Fruit fly (Drosophila melanogaster) whole organism, embryonic: Measurements from ENCODE around the gene CG1233.

Source experiments
- Bgb ChIP-seq: fragments of 200-800 bp; sonication (Bioruptor generic); IDR thresholded peaks from 2 replicates; pipeline ENCODE4 v1.3.6; 2022; ENCODE audit warnings: missing biosample characterization, missing genetic modification characterization; ENCODE audit not compliant: partially characterized antibody
- CG14860 ChIP-seq: fragments of 200-800 bp; sonication (Bioruptor generic); IDR thresholded peaks from 3 replicates; pipeline ENCODE4 v1.3.6; 2022; ENCODE audit warnings: missing biosample characterization, missing genetic modification characterization; ENCODE audit not compliant: partially characterized antibody
- CG15269 ChIP-seq: fragments of 200-800 bp; sonication (Bioruptor generic); optimal IDR thresholded peaks from 2 replicates; lab custom pipeline; 2018; ENCODE audit warnings: missing biosample characterization, mild to moderate bottlenecking, missing genetic modification characterization, moderate library complexity
- CG15696 ChIP-seq: fragments of 200-800 bp; sonication (Bioruptor generic); optimal IDR thresholded peaks from 2 replicates; lab custom pipeline; 2019; ENCODE audit warnings: missing biosample characterization, mild to moderate bottlenecking, missing genetic modification characterization, moderate library complexity
- CG17612 ChIP-seq: fragments of 200-800 bp; sonication (Bioruptor generic); IDR thresholded peaks from 2 replicates; pipeline ENCODE4 v1.3.6; 2022; ENCODE audit warnings: missing biosample characterization, missing genetic modification characterization
- CG17802 ChIP-seq: fragments of 200-800 bp; sonication (Bioruptor generic); optimal IDR thresholded peaks from 2 replicates; lab custom pipeline; 2018; ENCODE audit warnings: missing biosample characterization, mild to moderate bottlenecking, missing genetic modification characterization, moderate library complexity
- CG17912 ChIP-seq: fragments of 200-800 bp; sonication (Bioruptor generic); optimal IDR thresholded peaks from 2 replicates; lab custom pipeline; 2018; ENCODE audit warnings: missing biosample characterization, mild to moderate bottlenecking, missing genetic modification characterization
- CG1792 ChIP-seq: fragments of 200-800 bp; sonication (Bioruptor generic); optimal IDR thresholded peaks from 2 replicates; lab custom pipeline; 2016; ENCODE audit warnings: missing biosample characterization, missing genetic modification characterization
- CG2129 ChIP-seq: fragments of 200-800 bp; sonication (Bioruptor generic); IDR thresholded peaks from 2 replicates; pipeline ENCODE4 v1.3.6; 2022; ENCODE audit warnings: missing biosample characterization, missing genetic modification characterization; ENCODE audit not compliant: partially characterized antibody
- CG30403 ChIP-seq: fragments of 200-800 bp; sonication (Bioruptor generic); optimal IDR thresholded peaks from 3 replicates; lab custom pipeline; 2016; ENCODE audit warnings: missing biosample characterization, missing genetic modification characterization
- CG31388 ChIP-seq: fragments of 200-800 bp; sonication (Bioruptor generic); optimal IDR thresholded peaks from 2 replicates; lab custom pipeline; 2016; ENCODE audit warnings: missing biosample characterization, missing genetic modification characterization
- CG3163 ChIP-seq: fragments of 200-800 bp; sonication (Bioruptor generic); optimal IDR thresholded peaks from 3 replicates; lab custom pipeline; 2016; ENCODE audit warnings: missing biosample characterization, missing genetic modification characterization
- CG3726 ChIP-seq: fragments of 200-800 bp; sonication (Bioruptor generic); IDR thresholded peaks from 3 replicates; pipeline ENCODE4, ENCODE4 v1.3.6; 2022; ENCODE audit warnings: missing biosample characterization, missing genetic modification characterization
- CG4424 ChIP-seq: fragments of 200-800 bp; sonication (Bioruptor generic); optimal IDR thresholded peaks from 3 replicates; lab custom pipeline; 2016; ENCODE audit warnings: missing biosample characterization, missing genetic modification characterization
- CG4820 ChIP-seq: fragments of 200-800 bp; sonication (Bioruptor generic); optimal IDR thresholded peaks from 3 replicates; lab custom pipeline; 2016; ENCODE audit warnings: missing biosample characterization, missing genetic modification characterization
- CG4854 ChIP-seq: fragments of 200-800 bp; sonication (Bioruptor generic); optimal IDR thresholded peaks from 2 replicates; lab custom pipeline; 2016; ENCODE audit warnings: missing biosample characterization, missing genetic modification characterization, inconsistent platforms
- CG7786 ChIP-seq: fragments of 200-800 bp; sonication (Bioruptor generic); optimal IDR thresholded peaks from 2 replicates; lab custom pipeline; 2016; ENCODE audit warnings: missing biosample characterization, missing genetic modification characterization
- CG8290 ChIP-seq, 3 experiments: fragments of 200-800 bp; sonication (Bioruptor generic); optimal IDR thresholded peaks; 2 replicates each; lab custom pipeline; 2016 to 2019; ENCODE audit warnings: missing biosample characterization in 3 of 3, missing genetic modification characterization in 3 of 3, mild to moderate bottlenecking in 2 of 3, moderate library complexity in 1 of 3
- CHES-1-like ChIP-seq: fragments of 200-800 bp; sonication (Bioruptor generic); optimal IDR thresholded peaks from 2 replicates; lab custom pipeline; 2016; ENCODE audit warnings: missing biosample characterization, missing genetic modification characterization
- CkIIα-i1 ChIP-seq: fragments of 200-800 bp; sonication (Bioruptor generic); IDR thresholded peaks from 2 replicates; pipeline ENCODE4 v1.3.6; 2022; ENCODE audit warnings: missing biosample characterization, missing genetic modification characterization
- Dad ChIP-seq: fragments of 200-800 bp; sonication (Bioruptor generic); optimal IDR thresholded peaks from 3 replicates; lab custom pipeline; 2016; ENCODE audit warnings: missing biosample characterization, missing genetic modification characterization
- Dek ChIP-seq: fragments of 200-800 bp; sonication (Bioruptor generic); optimal IDR thresholded peaks from 3 replicates; lab custom pipeline; 2019; ENCODE audit warnings: missing biosample characterization, mild to moderate bottlenecking, missing genetic modification characterization, moderate library complexity
- Fer2 ChIP-seq: fragments of 200-800 bp; sonication (Bioruptor generic); optimal IDR thresholded peaks from 2 replicates; lab custom pipeline; 2018; ENCODE audit warnings: missing biosample characterization, mild to moderate bottlenecking, missing genetic modification characterization, moderate library complexity
- HLH3B ChIP-seq: fragments of 200-800 bp; sonication (Bioruptor generic); IDR thresholded peaks from 2 replicates; pipeline ENCODE4 v1.3.6; 2022; ENCODE audit warnings: missing biosample characterization, missing genetic modification characterization
- HmgD ChIP-seq: fragments of 200-800 bp; sonication (Bioruptor generic); optimal IDR thresholded peaks from 3 replicates; lab custom pipeline; 2016; ENCODE audit warnings: missing biosample characterization, missing genetic modification characterization
- Opbp ChIP-seq: fragments of 200-800 bp; sonication (Bioruptor generic); IDR thresholded peaks from 3 replicates; pipeline ENCODE4 v1.3.6; 2022; ENCODE audit warnings: missing biosample characterization, missing genetic modification characterization; ENCODE audit not compliant: partially characterized antibody
- Rfx ChIP-seq: fragments of 200-800 bp; sonication (Bioruptor generic); IDR thresholded peaks from 2 replicates; pipeline ENCODE4 v1.3.6; 2022; ENCODE audit warnings: missing biosample characterization, missing genetic modification characterization
- Six4 ChIP-seq: fragments of 200-800 bp; sonication (Bioruptor generic); optimal IDR thresholded peaks from 2 replicates; lab custom pipeline; 2016; ENCODE audit warnings: missing biosample characterization, missing genetic modification characterization
- Sry-β ChIP-seq: fragments of 200-800 bp; sonication (Bioruptor generic); optimal IDR thresholded peaks from 2 replicates; lab custom pipeline; 2018; ENCODE audit warnings: missing biosample characterization, mild to moderate bottlenecking, missing genetic modification characterization, moderate library complexity
- Vsx1 ChIP-seq: fragments of 200-800 bp; sonication (Bioruptor generic); optimal IDR thresholded peaks from 2 replicates; lab custom pipeline; 2017; ENCODE audit warnings: missing biosample characterization, mild to moderate bottlenecking, missing genetic modification characterization, missing genetic modification reagents
- bab2 ChIP-seq: fragments of 200-800 bp; sonication (Bioruptor generic); optimal IDR thresholded peaks from 2 replicates; lab custom pipeline; 2016; ENCODE audit warnings: missing biosample characterization, missing genetic modification characterization
- en ChIP-seq: fragments of 200-800 bp; sonication (Bioruptor generic); optimal IDR thresholded peaks from 2 replicates; lab custom pipeline; 2016; ENCODE audit warnings: missing biosample characterization, missing genetic modification characterization
- exex ChIP-seq: fragments of 200-800 bp; sonication (Bioruptor generic); optimal IDR thresholded peaks from 4 replicates; lab custom pipeline; 2018; ENCODE audit warnings: missing biosample characterization, mild to moderate bottlenecking, missing genetic modification characterization, moderate library complexity
- gce ChIP-seq: fragments of 200-800 bp; sonication (Bioruptor generic); IDR thresholded peaks from 3 replicates; pipeline ENCODE4 v1.3.6; 2022; ENCODE audit warnings: missing biosample characterization, missing genetic modification characterization
- gro ChIP-seq: fragments of 200-800 bp; sonication (Bioruptor generic); optimal IDR thresholded peaks from 2 replicates; lab custom pipeline; 2016; ENCODE audit warnings: missing biosample characterization, missing genetic modification characterization
- gsb ChIP-seq: fragments of 200-800 bp; sonication (Bioruptor generic); IDR thresholded peaks from 2 replicates; pipeline ENCODE4 v1.3.6; 2022; ENCODE audit warnings: missing biosample characterization, missing genetic modification characterization
- hbn ChIP-seq: fragments of 200-800 bp; sonication (Bioruptor generic); IDR thresholded peaks from 2 replicates; pipeline ENCODE4 v1.3.6; 2022; ENCODE audit warnings: missing biosample characterization, missing genetic modification characterization; ENCODE audit not compliant: partially characterized antibody
- kah ChIP-seq: fragments of 200-800 bp; sonication (Bioruptor generic); optimal IDR thresholded peaks from 2 replicates; lab custom pipeline; 2018; ENCODE audit warnings: missing biosample characterization, mild to moderate bottlenecking, missing genetic modification characterization
- pan ChIP-seq, 4 experiments: fragments of >200 bp in 3 of 4; fragments of 200-800 bp in 1 of 4; sonication (Bioruptor generic) in 1 of 4; optimal IDR thresholded peaks in 3 of 4; IDR thresholded peaks in 1 of 4; 2 replicates each; pipeline versions ENCODE4 v1.3.6 to Lab custom; 2017 to 2022; ENCODE audit warnings: missing biosample characterization in 2 of 4, missing genetic modification characterization in 2 of 4, mixed read lengths in 1 of 4
- peb ChIP-seq: fragments of 200-800 bp; sonication (Bioruptor generic); IDR thresholded peaks from 2 replicates; pipeline ENCODE4 v1.3.6; 2022; ENCODE audit warnings: missing biosample characterization, missing genetic modification characterization
- pnt ChIP-seq: fragments of 200-800 bp; sonication (Bioruptor generic); optimal IDR thresholded peaks from 3 replicates; lab custom pipeline; 2016; ENCODE audit warnings: missing biosample characterization, missing genetic modification characterization
- ro ChIP-seq: fragments of 200-800 bp; sonication (Bioruptor generic); IDR thresholded peaks from 2 replicates; pipeline ENCODE4 v1.3.6; 2022; ENCODE audit warnings: missing biosample characterization, missing genetic modification characterization
- sc ChIP-seq, 3 experiments: fragments of >200 bp in 2 of 3; fragments of 200-800 bp in 1 of 3; sonication (Bioruptor generic) in 1 of 3; optimal IDR thresholded peaks; 2 replicates in 2 of 3; 3 replicates in 1 of 3; lab custom pipeline; 2017; ENCODE audit warnings: mild to moderate bottlenecking in 1 of 3, missing biosample characterization in 1 of 3, missing genetic modification characterization in 1 of 3, missing genetic modification reagents in 1 of 3
- sens-2 ChIP-seq: fragments of 200-800 bp; sonication (Bioruptor generic); IDR thresholded peaks from 2 replicates; pipeline ENCODE4 v1.3.6; 2022; ENCODE audit warnings: missing biosample characterization, missing genetic modification characterization
- tll ChIP-seq, 2 experiments: fragments of 200-800 bp in 1 of 2; fragments of >200 bp in 1 of 2; sonication (Bioruptor generic) in 1 of 2; optimal IDR thresholded peaks; 2 replicates each; lab custom pipeline; 2017 to 2019; ENCODE audit warnings: missing biosample characterization in 2 of 2, missing genetic modification characterization in 2 of 2, mild to moderate bottlenecking in 1 of 2, moderate library complexity in 1 of 2
- toy ChIP-seq: fragments of 200-800 bp; sonication (Bioruptor generic); IDR thresholded peaks from 2 replicates; pipeline ENCODE4 v1.3.6; 2022; ENCODE audit warnings: missing biosample characterization, missing genetic modification characterization
- usp ChIP-seq: fragments of >200 bp; optimal IDR thresholded peaks from 2 replicates; lab custom pipeline; 2017; ENCODE audit warnings: missing biosample characterization, missing genetic modification characterization

The CG1233 gene

dm6 chr3L:319145-320009, 41.9 kb upstream of the CG1233 start, which contains the start of gene fwd (continued):
- peak; percentile 85 for TF ChIP-seq HmgD (GFP tag; lab: Kevin White, UChicago)
- TF ChIP-seq CG17802 (tag; lab: Kevin White, UChicago), result no peak
- TF ChIP-seq hbn, result 0 out of 2 replicates have a peak, but pooled peaks have one; percentile 20
- no peak for TF ChIP-seq pnt (GFP tag; lab: Kevin White, UChicago)
- peak; percentile 38 for TF ChIP-seq gro
- TF ChIP-seq Bgb (GFP tag; lab: Robert Waterston, UW), result peak; percentile 41; the same call in 1 of the 2 replicates
- no peak for TF ChIP-seq peb (GFP tag; lab: Robert Waterston, UW)
- no peak for TF ChIP-seq Six4 (GFP tag; lab: Kevin White, UChicago)
- no peak for TF ChIP-seq CG2129 (GFP tag; lab: Robert Waterston, UW)
- no peak for TF ChIP-seq CG30403 (GFP tag; lab: Kevin White, UChicago)
- TF ChIP-seq usp (GFP tag; lab: Kevin White, UChicago), result no peak
- peak; percentile 56; the same call in 2 of the 3 replicates for TF ChIP-seq Opbp (GFP tag; lab: Robert Waterston, UW)
- peak; percentile 29 for TF ChIP-seq CG15269 (tag; lab: Kevin White, UChicago)
- no peak for TF ChIP-seq CG14860
- TF ChIP-seq CG1792 (GFP tag; lab: Kevin White, UChicago), result no peak
- TF ChIP-seq gsb, result no peak
- TF ChIP-seq kah (GFP tag; lab: Kevin White, UChicago), result no peak
- no peak for TF ChIP-seq toy
- TF ChIP-seq Dad (GFP tag; lab: Kevin White, UChicago), result no peak
- TF ChIP-seq Rfx (GFP tag; lab: Robert Waterston, UW), result peak; percentile 34; the same call in 1 of the 2 replicates
- no peak for TF ChIP-seq CG4820 (GFP tag; lab: Kevin White, UChicago)
- peak; percentile 1 for TF ChIP-seq CG7786 (GFP tag; lab: Kevin White, UChicago)
- no peak for TF ChIP-seq ro (GFP tag; lab: Robert Waterston, UW)
- TF ChIP-seq CG8290 (GFP tag; optimal IDR thresholded peaks at IDR 0.05; lab: Kevin White, UChicago), result peak; percentile 61
- TF ChIP-seq CG8290 (tag; optimal IDR thresholded peaks at IDR 0.05; lab: Kevin White, UChicago), result peak; percentile 77 to 81
- peak; percentile 15 for TF ChIP-seq CG4424 (GFP tag; lab: Kevin White, UChicago)
- TF ChIP-seq CG4854 (GFP tag; lab: Kevin White, UChicago), result peak; percentile 16
- no peak for TF ChIP-seq CG3726
- peak; percentile 12 for TF ChIP-seq en (GFP tag; lab: Kevin White, UChicago)
- TF ChIP-seq Vsx1 (GFP tag; lab: Kevin White, UChicago), result no peak
- no peak for TF ChIP-seq gce (GFP tag; lab: Robert Waterston, UW)
- TF ChIP-seq Dek (tag; lab: Kevin White, UChicago), result peak; percentile 12
- TF ChIP-seq tll (GFP tag; optimal IDR thresholded peaks at IDR 0.05; lab: Kevin White, UChicago), result peak in 1 of 2 experiments; percentile 58
- TF ChIP-seq CG17912 (GFP tag; lab: Kevin White, UChicago), result peak; percentile 6
- no peak for TF ChIP-seq bab2 (GFP tag; lab: Kevin White, UChicago)
- TF ChIP-seq CHES-1-like (GFP tag; lab: Kevin White, UChicago), result peak; percentile 70
- TF ChIP-seq CG31388 (GFP tag; lab: Kevin White, UChicago), result no peak
- no peak for TF ChIP-seq exex
- no peak for TF ChIP-seq pan (optimal IDR thresholded peaks at IDR 0.05; lab: Kevin White, UChicago)
- no peak for TF ChIP-seq pan (GFP tag; optimal IDR thresholded peaks at IDR 0.05 in 1 of 2, IDR thresholded peaks at IDR 0.05 in 1 of 2)
- TF ChIP-seq CG3163 (GFP tag; lab: Kevin White, UChicago), result peak; percentile 38
- no peak for TF ChIP-seq CG15696 (tag; lab: Kevin White, UChicago)
- TF ChIP-seq Sry-β (GFP tag; lab: Kevin White, UChicago), result no peak
- TF ChIP-seq HLH3B, result no peak
- TF ChIP-seq Fer2 (tag; lab: Kevin White, UChicago), result no peak
- TF ChIP-seq sc (optimal IDR thresholded peaks at IDR 0.05; lab: Kevin White, UChicago), result no peak
- no peak for TF ChIP-seq sc (GFP tag; optimal IDR thresholded peaks at IDR 0.05; lab: Kevin White, UChicago)
- no peak for TF ChIP-seq CG17612
- TF ChIP-seq CkIIα-i1 (GFP tag; lab: Robert Waterston, UW), result no peak
- TF ChIP-seq sens-2 (GFP tag; lab: Robert Waterston, UW), result no peak
